Fruit fly (Drosophila melanogaster): ENCODE data around the gene Sema1a.
A peak's percentile ranks its signal among the peaks of the same experiment; 100 is the strongest.

The Sema1a gene

DNA sequence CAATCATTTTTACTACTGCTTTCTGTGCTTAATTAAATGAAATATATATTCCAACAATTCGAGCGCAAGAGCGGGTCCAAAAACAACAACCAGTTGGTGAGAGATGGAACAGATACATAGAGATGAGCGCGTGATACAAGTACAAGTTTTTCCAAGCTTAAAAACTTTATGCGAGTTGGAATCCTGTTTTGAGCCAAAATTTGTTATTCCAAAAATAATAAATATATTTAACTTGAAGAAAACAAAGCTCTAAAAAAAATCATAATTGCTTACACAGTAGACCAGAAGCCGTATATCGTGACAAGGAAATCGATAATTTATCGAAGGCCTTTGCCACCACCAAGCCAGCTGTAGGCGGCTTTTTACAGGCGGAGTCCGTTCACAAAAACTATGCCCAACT is 27.2 kb upstream of the Sema1a start, which contains the start of the genes CG13097 and PIG-U (continued):
- TF ChIP-seq zfh2 (GFP tag; optimal IDR thresholded peaks at IDR 0.05): peak; percentile 85
- peak; percentile 78 for TF ChIP-seq HLH54F (GFP tag; optimal IDR thresholded peaks at IDR 0.05)
- 0 out of 2 replicates have a peak, but pooled peaks have one; percentile 24 for TF ChIP-seq CG11696 (GFP tag; IDR thresholded peaks at IDR 0.05)
- peak; percentile 79 for TF ChIP-seq phol (tag; optimal IDR thresholded peaks at IDR 0.05)
- TF ChIP-seq CG15011 (GFP tag; optimal IDR thresholded peaks at IDR 0.05): no peak
- peak; percentile 49 for TF ChIP-seq CG31388 (GFP tag; optimal IDR thresholded peaks at IDR 0.05)
- TF ChIP-seq HLH3B (GFP tag; IDR thresholded peaks at IDR 0.05): peak; percentile 67; the same call in 1 of the 2 replicates
- TF ChIP-seq Hr39 (optimal IDR thresholded peaks at IDR 0.05): no peak
- peak; percentile 74 for TF ChIP-seq pum (GFP tag; optimal IDR thresholded peaks at IDR 0.05)
- TF ChIP-seq Max (GFP tag; optimal IDR thresholded peaks at IDR 0.05): peak; percentile 90
- TF ChIP-seq CG1529 (GFP tag; optimal IDR thresholded peaks at IDR 0.05): peak; percentile 46
- TF ChIP-seq Hr78 (GFP tag; optimal IDR thresholded peaks at IDR 0.05): no peak
- TF ChIP-seq Hsf (GFP tag; optimal IDR thresholded peaks at IDR 0.05): peak; percentile 81
- peak; percentile 79 for TF ChIP-seq Opbp (GFP tag; IDR thresholded peaks at IDR 0.05; ENCODE audit: partially characterized antibody)
- TF ChIP-seq lmd (GFP tag; IDR thresholded peaks at IDR 0.05): peak; percentile 72
- peak; percentile 95 for TF ChIP-seq knrl (GFP tag; IDR thresholded peaks at IDR 0.05; ENCODE audit: partially characterized antibody)
- no peak for TF ChIP-seq hkb (optimal IDR thresholded peaks at IDR 0.05)
- TF ChIP-seq hkb (GFP tag; IDR thresholded peaks at IDR 0.05): peak; percentile 75
- TF ChIP-seq CG7271 (tag; optimal IDR thresholded peaks at IDR 0.05): peak; percentile 33
- no peak for TF ChIP-seq Sox102F (GFP tag; optimal IDR thresholded peaks at IDR 0.05)
- TF ChIP-seq CG15696 (tag; optimal IDR thresholded peaks at IDR 0.05): peak; percentile 83
- peak; percentile 81 for TF ChIP-seq CHES-1-like (GFP tag; optimal IDR thresholded peaks at IDR 0.05)
- no peak for TF ChIP-seq yki (optimal IDR thresholded peaks at IDR 0.05)
- TF ChIP-seq Doc3 (GFP tag; IDR thresholded peaks at IDR 0.05; ENCODE audit: partially characterized antibody): peak; percentile 98
- no peak for TF ChIP-seq Blimp-1 (GFP tag; optimal IDR thresholded peaks at IDR 0.05)
- TF ChIP-seq CG10147 (GFP tag; optimal IDR thresholded peaks at IDR 0.05): peak; percentile 80
- TF ChIP-seq nau (GFP tag; optimal IDR thresholded peaks at IDR 0.05): no peak
- peak; percentile 74 for TF ChIP-seq CG17385 (GFP tag; optimal IDR thresholded peaks at IDR 0.05)
- TF ChIP-seq seq (GFP tag; IDR thresholded peaks at IDR 0.05): no peak
- peak; percentile 84; the same call in 2 of the 3 replicates for TF ChIP-seq ken (GFP tag; IDR thresholded peaks at IDR 0.05)
- TF ChIP-seq NC2α (GFP tag; optimal IDR thresholded peaks at IDR 0.05): no peak
- TF ChIP-seq esg (GFP tag; conservative IDR thresholded peaks at IDR 0.05): peak; percentile 72
- no peak for TF ChIP-seq crol (GFP tag; IDR thresholded peaks at IDR 0.05)
- TF ChIP-seq sima (GFP tag; optimal IDR thresholded peaks at IDR 0.05): peak; percentile 38
- peak; percentile 70 for TF ChIP-seq Taf1 (GFP tag; IDR thresholded peaks at IDR 0.05)
- no peak for TF ChIP-seq sim (GFP tag; IDR thresholded peaks at IDR 0.05)
- TF ChIP-seq ERR (GFP tag; optimal IDR thresholded peaks at IDR 0.05): peak; percentile 61
- no peak for TF ChIP-seq gsb-n (tag; optimal IDR thresholded peaks at IDR 0.05)
- peak; percentile 53; the same call in 1 of the 2 replicates for TF ChIP-seq CG31224 (GFP tag; IDR thresholded peaks at IDR 0.05)
- no peak for TF ChIP-seq dati (GFP tag; IDR thresholded peaks at IDR 0.05)
- TF ChIP-seq CG6765 (GFP tag; optimal IDR thresholded peaks at IDR 0.05): peak; percentile 57
- peak; percentile 10 for TF ChIP-seq pb (GFP tag; optimal IDR thresholded peaks at IDR 0.05)
- TF ChIP-seq CG8478 (optimal IDR thresholded peaks at IDR 0.05): no peak
- peak; percentile 87 for TF ChIP-seq CG15514 (GFP tag; optimal IDR thresholded peaks at IDR 0.05)
- TF ChIP-seq en (GFP tag; optimal IDR thresholded peaks at IDR 0.05): no peak
- no peak for TF ChIP-seq CG12219 (GFP tag; optimal IDR thresholded peaks at IDR 0.05)
- peak; percentile 94 for TF ChIP-seq sob (GFP tag; IDR thresholded peaks at IDR 0.05)
- TF ChIP-seq CG4854 (GFP tag; optimal IDR thresholded peaks at IDR 0.05): peak; percentile 81
- peak; percentile 85 for TF ChIP-seq hb (GFP tag; IDR thresholded peaks at IDR 0.05; ENCODE audit: partially characterized antibody)
- peak; percentile 78 for TF ChIP-seq zen (tag; optimal IDR thresholded peaks at IDR 0.05)
- TF ChIP-seq caup (GFP tag; optimal IDR thresholded peaks at IDR 0.05; ENCODE audit: severe bottlenecking): peak; percentile 72
- peak; percentile 51 for TF ChIP-seq onecut (GFP tag; IDR thresholded peaks at IDR 0.05)

All from whole organism, embryonic.